Fruit fly (Drosophila melanogaster): ENCODE results near the gene CG13692.

DNA sequence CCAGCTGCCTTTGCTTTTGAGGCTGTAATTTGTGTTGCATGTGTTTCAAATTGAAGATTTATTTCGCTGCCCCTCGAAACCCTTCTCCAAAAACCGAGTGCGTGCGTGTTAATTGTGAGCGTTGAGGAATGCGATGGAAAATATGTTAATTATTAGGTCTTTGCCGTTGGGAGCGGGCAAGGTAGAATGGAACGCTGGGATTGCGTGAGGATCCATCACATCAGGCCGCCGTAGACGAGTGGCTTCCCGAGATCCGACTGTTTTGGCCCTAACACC lies 19.8 kb downstream of the CG13692 start:
- TF ChIP-seq CG34367 (tag; optimal IDR thresholded peaks at IDR 0.05) = no peak
- no peak for TF ChIP-seq EcR (GFP tag; optimal IDR thresholded peaks at IDR 0.05)
- TF ChIP-seq fd96Ca (GFP tag; IDR thresholded peaks at IDR 0.05) = no peak
- no peak for TF ChIP-seq CG13204 (GFP tag; optimal IDR thresholded peaks at IDR 0.05)
- TF ChIP-seq CG8301 (tag; optimal IDR thresholded peaks at IDR 0.05) = no peak
- TF ChIP-seq CG10348 (GFP tag; IDR thresholded peaks at IDR 0.05) = no peak

All from whole organism, pupa.